Fruit fly (Drosophila melanogaster): ENCODE results near the gene Ssl1.

DNA sequence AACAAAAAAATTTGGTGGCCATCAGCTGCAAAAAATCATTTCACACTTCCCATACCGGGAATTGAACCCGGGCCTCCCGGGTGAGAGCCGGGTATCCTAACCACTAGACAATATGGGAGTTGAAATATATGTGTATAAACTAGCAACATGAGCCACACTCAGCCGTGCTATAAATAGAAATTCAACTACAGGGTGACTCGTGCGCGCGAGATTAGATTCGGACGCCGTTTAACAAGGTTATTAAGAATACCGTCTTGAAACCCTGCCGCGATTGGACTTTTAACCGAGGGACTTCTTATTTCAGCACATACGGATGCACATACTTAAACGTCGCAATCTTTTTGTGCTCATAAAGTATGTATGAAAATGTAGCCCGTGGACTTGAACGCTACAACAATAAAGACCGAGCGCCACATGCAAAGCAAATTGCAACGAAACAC, 31.2 kb upstream of the Ssl1 start:
- TF ChIP-seq psq (optimal IDR thresholded peaks at IDR 0.05) (no peak), insv (optimal IDR thresholded peaks at IDR 0.05) (no peak), Myc (optimal IDR thresholded peaks at IDR 0.05) (no peak), h (optimal IDR thresholded peaks at IDR 0.05) (no peak)
